Worm (Caenorhabditis elegans): ENCODE results near the gene fbxb-102.

DNA sequence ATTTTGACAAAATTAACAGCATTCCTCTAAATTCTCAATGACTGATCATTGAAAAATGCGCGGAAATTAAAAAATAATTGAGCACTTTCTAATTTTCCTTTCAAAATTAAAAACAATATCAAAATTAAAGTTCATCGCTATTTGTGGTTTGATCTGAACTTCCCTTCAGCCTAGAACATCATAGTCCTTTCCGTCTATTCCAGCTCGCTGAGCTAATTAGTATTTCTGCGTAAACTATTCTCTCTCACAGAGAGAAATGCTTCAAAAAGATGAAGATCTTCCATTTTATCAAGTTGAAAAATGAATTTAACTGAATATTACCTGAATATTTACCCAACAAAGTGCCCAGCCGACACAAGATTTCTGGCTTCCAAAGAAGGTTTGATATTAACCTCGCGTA lies 24.3 kb downstream of the fbxb-102 start, which contains the start of gene srh-68:
- no peak for TF ChIP-seq ama-1 (optimal IDR thresholded peaks at IDR 0.05)
- no peak for TF ChIP-seq ttx-3 (tag; optimal IDR thresholded peaks at IDR 0.05)

All from whole organism, late embryonic.